Worm (Caenorhabditis elegans) whole organism, midembryonic: ENCODE measurements around the gene ZK355.3.

Source experiments
- T22C8.4 ChIP-seq: fragments of 200-800 bp; sonication (Bioruptor generic); IDR thresholded peaks from 2 replicates; pipeline ENCODE4 v1.3.6; 2022; ENCODE audit warnings: missing genetic modification characterization, missing compliant biosample characterization
- cog-1 ChIP-seq: sonication (generic microtip); optimal IDR thresholded peaks from 2 replicates; lab custom pipeline; 2016; ENCODE audit warnings: missing genetic modification characterization, missing compliant biosample characterization
- ref-1 ChIP-seq: fragments of 200-800 bp; sonication (Bioruptor generic); conservative IDR thresholded peaks from 2 replicates; pipeline ENCODE4 v1.3.6; 2022; ENCODE audit warnings: missing genetic modification reagents, missing genetic modification characterization, missing compliant biosample characterization
- ztf-23 ChIP-seq: fragments of 200-800 bp; sonication (Bioruptor generic); IDR thresholded peaks from 2 replicates; pipeline ENCODE4 v1.3.6; 2022; ENCODE audit warnings: missing genetic modification reagents, missing genetic modification characterization, missing compliant biosample characterization
- ztf-29 ChIP-seq: fragments of 200-800 bp; sonication (Bioruptor generic); IDR thresholded peaks from 2 replicates; pipeline ENCODE4 v1.3.6; 2022; ENCODE audit warnings: missing genetic modification reagents, missing genetic modification characterization, missing compliant biosample characterization

DNA sequence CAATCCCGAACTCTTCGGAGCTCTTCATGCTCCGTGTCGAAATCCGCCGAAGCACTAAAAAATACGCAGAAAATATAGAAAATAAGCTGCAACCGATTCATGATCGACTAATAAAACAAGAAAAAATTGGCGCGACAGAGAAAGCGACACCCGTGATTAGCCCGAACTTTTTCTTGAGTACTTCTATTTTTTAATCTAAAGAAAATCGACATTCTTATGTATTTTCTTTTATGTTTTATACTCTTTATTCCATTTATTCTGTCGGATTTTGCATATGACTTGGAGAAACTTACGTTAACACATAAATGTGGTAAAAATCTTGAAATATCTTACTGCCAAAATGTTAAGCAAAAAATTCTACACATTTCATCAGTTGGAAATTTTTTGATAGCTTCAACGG, 16.5 kb upstream of the ZK355.3 start, which contains the start of the genes irld-50 and irld-49:
- TF ChIP-seq ztf-29 (GFP tag; lab: Robert Waterston, UW), result no peak
- TF ChIP-seq ref-1 (GFP tag; lab: Robert Waterston, UW), result no peak
- TF ChIP-seq cog-1 (tag; lab: Kevin White, UChicago), result no peak
- no peak for TF ChIP-seq ztf-23 (GFP tag; lab: Robert Waterston, UW)
- no peak for TF ChIP-seq T22C8.4 (GFP tag; lab: Robert Waterston, UW)
